Worm (Caenorhabditis elegans): ENCODE measurements around the gene sorf-2.
A peak's percentile ranks its signal among the peaks of the same experiment; 100 is the strongest.

ce11 chrIII:5294867-5295266, 31.6 kb upstream of the sorf-2 start:
- TF ChIP-seq snpc-4 (tag; optimal IDR thresholded peaks at IDR 0.05) (no peak), dve-1 (tag; optimal IDR thresholded peaks at IDR 0.05; ENCODE audit: insufficient read depth) (peak; percentile 50), ztf-7 (tag; optimal IDR thresholded peaks at IDR 0.05) (no peak), ZK337.2 (GFP tag; IDR thresholded peaks at IDR 0.05) (peak; percentile 86), mep-1 (tag; optimal IDR thresholded peaks at IDR 0.05) (peak; percentile 64), zag-1 (tag; optimal IDR thresholded peaks at IDR 0.05) (no peak), nhr-111 (GFP tag; optimal IDR thresholded peaks at IDR 0.05) (peak; percentile 25), F37D6.2 (tag; optimal IDR thresholded peaks at IDR 0.05) (peak; percentile 51), nhr-25 (tag; optimal IDR thresholded peaks at IDR 0.05; ENCODE audit: borderline replicate concordance, insufficient read depth) (no peak), unc-62 (GFP tag; optimal IDR thresholded peaks at IDR 0.05 in 1 of 2) (peak in 1 of 2 experiments; percentile 27), unc-62 (tag; optimal IDR thresholded peaks at IDR 0.05) (no peak), nhr-6 (tag; optimal IDR thresholded peaks at IDR 0.05) (no peak), mdl-1 (tag; optimal IDR thresholded peaks at IDR 0.05) (peak in 1 of 2 experiments; percentile 52), nhr-77 (tag; optimal IDR thresholded peaks at IDR 0.05) (no peak)
